Fruit fly (Drosophila melanogaster): ENCODE measurements around the gene CG12213.

Gene CG12213

dm6 chr3R:11933903-11934302, 33.6 kb downstream of the CG12213 start:
- no peak for TF ChIP-seq CrebA (GFP tag; optimal IDR thresholded peaks at IDR 0.05; ENCODE audit: borderline replicate concordance)
- TF ChIP-seq Jra (GFP tag; optimal IDR thresholded peaks at IDR 0.05) = no peak
- TF ChIP-seq lola (GFP tag; optimal IDR thresholded peaks at IDR 0.05) = no peak
- TF ChIP-seq fru (GFP tag; optimal IDR thresholded peaks at IDR 0.05) = no peak
- TF ChIP-seq Myc (optimal IDR thresholded peaks at IDR 0.05) = no peak
- no peak for TF ChIP-seq rgr (GFP tag; optimal IDR thresholded peaks at IDR 0.05)
- TF ChIP-seq N (GFP tag; optimal IDR thresholded peaks at IDR 0.05) = no peak
- no peak for TF ChIP-seq Mio (GFP tag; optimal IDR thresholded peaks at IDR 0.05)
- no peak for TF ChIP-seq Vsx2 (GFP tag; optimal IDR thresholded peaks at IDR 0.05; ENCODE audit: partially characterized antibody)
- no peak for TF ChIP-seq jim (GFP tag; optimal IDR thresholded peaks at IDR 0.05)
- no peak for TF ChIP-seq CG9705 (GFP tag; optimal IDR thresholded peaks at IDR 0.05)

dm6 chr3R:11930962-11931361, 36.5 kb downstream of the CG12213 start, which contains the start of gene CG14731:
Gene CG14731 (plus strand): TSS chr3R:11931262.
- TF ChIP-seq N (GFP tag; optimal IDR thresholded peaks at IDR 0.05) = no peak
- TF ChIP-seq Sp1 (GFP tag; optimal IDR thresholded peaks at IDR 0.05) = no peak
- no peak for TF ChIP-seq Myc (optimal IDR thresholded peaks at IDR 0.05)
- TF ChIP-seq woc (GFP tag; optimal IDR thresholded peaks at IDR 0.05) = no peak
- TF ChIP-seq CG32264 (GFP tag; optimal IDR thresholded peaks at IDR 0.05) = no peak
- TF ChIP-seq Hr78 (GFP tag; optimal IDR thresholded peaks at IDR 0.05) = no peak
- no peak for TF ChIP-seq sage (GFP tag; optimal IDR thresholded peaks at IDR 0.05)
- no peak for TF ChIP-seq usp (GFP tag; optimal IDR thresholded peaks at IDR 0.05)
- no peak for TF ChIP-seq Abd-B (GFP tag; optimal IDR thresholded peaks at IDR 0.05)
- TF ChIP-seq Rel (GFP tag; optimal IDR thresholded peaks at IDR 0.05) = no peak
- TF ChIP-seq Rel (tag; optimal IDR thresholded peaks at IDR 0.05) = no peak
- TF ChIP-seq rgr (GFP tag; optimal IDR thresholded peaks at IDR 0.05) = no peak
- TF ChIP-seq HLH106 (tag; optimal IDR thresholded peaks at IDR 0.05) = no peak
- no peak for TF ChIP-seq brk (GFP tag; optimal IDR thresholded peaks at IDR 0.05)

- TF ChIP-seq Hnf4 (GFP tag; optimal IDR thresholded peaks at IDR 0.05) (peak; percentile 37), fru (GFP tag; optimal IDR thresholded peaks at IDR 0.05) (peak; percentile 66), dsf (GFP tag; optimal IDR thresholded peaks at IDR 0.05; ENCODE audit: borderline replicate concordance) (no peak), OdsH (GFP tag; optimal IDR thresholded peaks at IDR 0.05) (peak; percentile 24), tai (GFP tag; optimal IDR thresholded peaks at IDR 0.05) (no peak), woc (GFP tag; optimal IDR thresholded peaks at IDR 0.05) (peak; percentile 24), CG32264 (GFP tag; optimal IDR thresholded peaks at IDR 0.05) (peak; percentile 18), HLH106 (tag; optimal IDR thresholded peaks at IDR 0.05) (peak; percentile 44), psq (GFP tag; optimal IDR thresholded peaks at IDR 0.05) (peak; percentile 39), CrebA (GFP tag; optimal IDR thresholded peaks at IDR 0.05; ENCODE audit: borderline replicate concordance) (no peak), h (GFP tag; optimal IDR thresholded peaks at IDR 0.05) (peak; percentile 59), GATAd (GFP tag; optimal IDR thresholded peaks at IDR 0.05) (no peak), rgr (GFP tag; optimal IDR thresholded peaks at IDR 0.05) (peak; percentile 59), Jra (GFP tag; optimal IDR thresholded peaks at IDR 0.05) (no peak), Rel (GFP tag; optimal IDR thresholded peaks at IDR 0.05) (no peak), Rel (tag; optimal IDR thresholded peaks at IDR 0.05) (no peak), Hr83 (GFP tag; optimal IDR thresholded peaks at IDR 0.05; ENCODE audit: poor library complexity, severe bottlenecking) (no peak), Mio (GFP tag; optimal IDR thresholded peaks at IDR 0.05) (no peak), dmrt93B (GFP tag; optimal IDR thresholded peaks at IDR 0.05) (no peak), brk (GFP tag; optimal IDR thresholded peaks at IDR 0.05) (no peak), jim (GFP tag; optimal IDR thresholded peaks at IDR 0.05) (no peak), foxo (GFP tag; optimal IDR thresholded peaks at IDR 0.05) (peak in 1 of 2 experiments; percentile 67), ey (GFP tag; optimal IDR thresholded peaks at IDR 0.05) (peak; percentile 58), sage (GFP tag; optimal IDR thresholded peaks at IDR 0.05) (no peak), Vsx2 (GFP tag; optimal IDR thresholded peaks at IDR 0.05; ENCODE audit: partially characterized antibody) (no peak), Sp1 (GFP tag; optimal IDR thresholded peaks at IDR 0.05) (peak; percentile 39)
These were observed 46.9 kb downstream of the CG12213 start for dm6 chr3R:11920605-11921004.
